Fruit fly (Drosophila melanogaster) whole organism, wandering third instar larva: Measurements from ENCODE around the gene CG7406.

ENCODE experiments used
- Abd-B ChIP-seq: fragments of >200 bp; optimal IDR thresholded peaks from 2 replicates; lab custom pipeline; 2017; ENCODE audit warnings: missing biosample characterization, missing genetic modification characterization
- CG32264 ChIP-seq: fragments of 200-800 bp; sonication (Bioruptor generic); optimal IDR thresholded peaks from 2 replicates; lab custom pipeline; 2016; ENCODE audit warnings: missing biosample characterization, missing genetic modification characterization
- CG9705 ChIP-seq: fragments of 200-800 bp; sonication (Bioruptor generic); optimal IDR thresholded peaks from 2 replicates; lab custom pipeline; 2018; ENCODE audit warnings: missing biosample characterization, mild to moderate bottlenecking, missing genetic modification characterization
- CrebA ChIP-seq: fragments of 200-800 bp; sonication (Bioruptor generic); optimal IDR thresholded peaks from 2 replicates; lab custom pipeline; 2016; ENCODE audit warnings: missing biosample characterization, mild to moderate bottlenecking, missing genetic modification characterization, borderline replicate concordance
- Dfd ChIP-seq: fragments of >200 bp; optimal IDR thresholded peaks from 2 replicates; lab custom pipeline; 2017; ENCODE audit warnings: missing biosample characterization, missing genetic modification characterization
- Dif ChIP-seq: fragments of 200-275, 200-300 bp; sonication (Bioruptor generic); optimal IDR thresholded peaks from 2 replicates; lab custom pipeline; 2018; ENCODE audit warnings: missing biosample characterization, missing genetic modification characterization; ENCODE audit not compliant: partially characterized antibody
- GATAd ChIP-seq: sonication (Bioruptor generic); optimal IDR thresholded peaks from 2 replicates; lab custom pipeline; 2016; ENCODE audit warnings: missing biosample characterization, missing genetic modification characterization
- HLH106 ChIP-seq: fragments of 200-800 bp; optimal IDR thresholded peaks from 3 replicates; lab custom pipeline; 2019; ENCODE audit warnings: missing biosample characterization, mild to moderate bottlenecking, missing genetic modification characterization, moderate library complexity
- Hnf4 ChIP-seq: fragments of 200-800 bp; sonication (Bioruptor generic); optimal IDR thresholded peaks from 2 replicates; lab custom pipeline; 2016; ENCODE audit warnings: missing biosample characterization, mild to moderate bottlenecking, missing genetic modification characterization
- Hr78 ChIP-seq: fragments of >200 bp; optimal IDR thresholded peaks from 2 replicates; lab custom pipeline; 2017; ENCODE audit warnings: missing biosample characterization, missing genetic modification characterization
- Hr83 ChIP-seq: fragments of 200-300 bp; sonication (Bioruptor generic); optimal IDR thresholded peaks from 2 replicates; lab custom pipeline; 2016; ENCODE audit warnings: missing biosample characterization, mild to moderate bottlenecking, missing genetic modification characterization, moderate library complexity; ENCODE audit not compliant: poor library complexity, severe bottlenecking
- Jra ChIP-seq: sonication (Bioruptor generic); optimal IDR thresholded peaks from 2 replicates; lab custom pipeline; 2016; ENCODE audit warnings: missing biosample characterization, missing genetic modification characterization
- Mio ChIP-seq: sonication (Bioruptor generic); optimal IDR thresholded peaks from 2 replicates; lab custom pipeline; 2016; ENCODE audit warnings: missing biosample characterization, missing genetic modification characterization
- Myc ChIP-seq: fragments of >200 bp; optimal IDR thresholded peaks from 2 replicates; lab custom pipeline; 2017
- N ChIP-seq: fragments of >200 bp; optimal IDR thresholded peaks from 2 replicates; lab custom pipeline; 2018; ENCODE audit warnings: missing biosample characterization, missing external identifiers, missing genetic modification characterization
- OdsH ChIP-seq: fragments of 200-800 bp; sonication (Bioruptor generic); optimal IDR thresholded peaks from 2 replicates; lab custom pipeline; 2016; ENCODE audit warnings: missing biosample characterization, mild to moderate bottlenecking, missing genetic modification characterization
- Sp1 ChIP-seq: fragments of 200-800 bp; sonication (Bioruptor generic); optimal IDR thresholded peaks from 3 replicates; lab custom pipeline; 2019; ENCODE audit warnings: missing biosample characterization, mild to moderate bottlenecking, missing genetic modification characterization, moderate library complexity
- br ChIP-seq: fragments of 200-800 bp; sonication (Bioruptor generic); optimal IDR thresholded peaks from 2 replicates; lab custom pipeline; 2016; ENCODE audit warnings: missing biosample characterization, missing genetic modification characterization
- brk ChIP-seq: fragments of 200-800 bp; sonication (Bioruptor generic); optimal IDR thresholded peaks from 2 replicates; lab custom pipeline; 2016; ENCODE audit warnings: missing biosample characterization, mild to moderate bottlenecking, missing genetic modification characterization
- dmrt93B ChIP-seq: fragments of 200-800 bp; sonication (Bioruptor generic); optimal IDR thresholded peaks from 2 replicates; lab custom pipeline; 2018; ENCODE audit warnings: missing biosample characterization, mild to moderate bottlenecking, missing genetic modification characterization
- ey ChIP-seq: fragments of 200-800 bp; sonication (Bioruptor generic); optimal IDR thresholded peaks from 2 replicates; lab custom pipeline; 2016; ENCODE audit warnings: missing biosample characterization, missing genetic modification characterization
- fru ChIP-seq: fragments of 200-800 bp; sonication (Bioruptor generic); optimal IDR thresholded peaks from 3 replicates; lab custom pipeline; 2016; ENCODE audit warnings: missing biosample characterization, mild to moderate bottlenecking, missing genetic modification characterization
- h ChIP-seq: fragments of 200-800 bp; sonication (Bioruptor generic); optimal IDR thresholded peaks from 3 replicates; lab custom pipeline; 2016; ENCODE audit warnings: missing biosample characterization, mild to moderate bottlenecking, missing genetic modification characterization
- jim ChIP-seq: fragments of 175-275, 200-325 bp; sonication (Bioruptor generic); optimal IDR thresholded peaks from 2 replicates; lab custom pipeline; 2016; ENCODE audit warnings: missing biosample characterization, mild to moderate bottlenecking, missing genetic modification characterization
- lola ChIP-seq: fragments of >200 bp; optimal IDR thresholded peaks from 2 replicates; lab custom pipeline; 2017; ENCODE audit warnings: missing biosample characterization, missing genetic modification characterization
- pan ChIP-seq: fragments of >200 bp; optimal IDR thresholded peaks from 2 replicates; lab custom pipeline; 2017
- psq ChIP-seq: fragments of 200-800 bp; sonication (Bioruptor generic); optimal IDR thresholded peaks from 3 replicates; lab custom pipeline; 2017; ENCODE audit warnings: missing biosample characterization, mild to moderate bottlenecking, missing genetic modification characterization, moderate library complexity
- rgr ChIP-seq: fragments of 200-800 bp; sonication (Bioruptor generic); optimal IDR thresholded peaks from 3 replicates; lab custom pipeline; 2016; ENCODE audit warnings: missing biosample characterization, mild to moderate bottlenecking, missing genetic modification characterization
- sage ChIP-seq: fragments of 200-800 bp; sonication (Bioruptor generic); optimal IDR thresholded peaks from 2 replicates; lab custom pipeline; 2016; ENCODE audit warnings: missing biosample characterization, mild to moderate bottlenecking, missing genetic modification characterization
- sv ChIP-seq: fragments of 200-800 bp; sonication (Bioruptor generic); optimal IDR thresholded peaks from 3 replicates; lab custom pipeline; 2016; ENCODE audit warnings: missing biosample characterization, missing genetic modification characterization
- tai ChIP-seq: sonication (Bioruptor generic); optimal IDR thresholded peaks from 2 replicates; lab custom pipeline; 2016; ENCODE audit warnings: missing biosample characterization, missing genetic modification characterization
- usp ChIP-seq: fragments of >200 bp; optimal IDR thresholded peaks from 2 replicates; lab custom pipeline; 2017; ENCODE audit warnings: missing biosample characterization, missing genetic modification characterization
- woc ChIP-seq: sonication (Bioruptor generic); optimal IDR thresholded peaks from 2 replicates; lab custom pipeline; 2016; ENCODE audit warnings: missing biosample characterization, mild to moderate bottlenecking, missing genetic modification characterization

Gene CG7406

dm6 chrX:19077420-19077819 is at the start of gene CG7406:
CG7406 (plus strand) TSS chrX:19077720.
- TF ChIP-seq h (no peak), rgr (GFP tag; lab: Kevin White, UChicago) (no peak), CrebA (GFP tag; lab: Kevin White, UChicago) (no peak), N (GFP tag; lab: Kevin White, UChicago) (no peak), GATAd (GFP tag; lab: Kevin White, UChicago) (no peak)

- no peak for TF ChIP-seq woc (GFP tag; lab: Kevin White, UChicago)
- no peak for TF ChIP-seq lola (GFP tag; lab: Kevin White, UChicago)
- no peak for TF ChIP-seq Mio (GFP tag; lab: Kevin White, UChicago)
- TF ChIP-seq Myc (lab: Kevin White, UChicago): peak; percentile 80
- TF ChIP-seq Hnf4 (GFP tag; lab: Kevin White, UChicago): no peak
Observed at dm6 chrX:19028584-19028983, 48.9 kb upstream of the CG7406 start.

dm6 chrX:19033739-19034138 is 43.8 kb upstream of the CG7406 start:
- TF ChIP-seq sv (no peak), HLH106 (tag; lab: Kevin White, UChicago) (no peak), CrebA (GFP tag; lab: Kevin White, UChicago) (no peak), Dfd (no peak), usp (GFP tag; lab: Kevin White, UChicago) (no peak), Hr83 (GFP tag; lab: Kevin White, UChicago) (no peak), tai (no peak), pan (lab: Kevin White, UChicago) (no peak), N (GFP tag; lab: Kevin White, UChicago) (no peak), sage (no peak), Hnf4 (GFP tag; lab: Kevin White, UChicago) (no peak), jim (GFP tag; lab: Kevin White, UChicago) (no peak), ey (GFP tag; lab: Kevin White, UChicago) (no peak), fru (GFP tag; lab: Kevin White, UChicago) (no peak), br (GFP tag; lab: Kevin White, UChicago) (no peak), Hr78 (GFP tag; lab: Kevin White, UChicago) (no peak), Mio (GFP tag; lab: Kevin White, UChicago) (no peak), Sp1 (GFP tag; lab: Kevin White, UChicago) (no peak)

- TF ChIP-seq Myc (lab: Kevin White, UChicago) (no peak), CG32264 (no peak), Hr78 (GFP tag; lab: Kevin White, UChicago) (no peak), Dif (GFP tag; lab: Kevin White, UChicago) (no peak), psq (GFP tag; lab: Kevin White, UChicago) (no peak), dmrt93B (GFP tag; lab: Kevin White, UChicago) (no peak), CG9705 (GFP tag; lab: Kevin White, UChicago) (no peak), GATAd (GFP tag; lab: Kevin White, UChicago) (no peak)
- TF ChIP-seq, all 38 proteins: peak for 0
Observed at dm6 chrX:19037137-19037536, 40.4 kb upstream of the CG7406 start.

dm6 chrX:19040261-19040660 is 37.3 kb upstream of the CG7406 start:
- TF ChIP-seq jim (GFP tag; lab: Kevin White, UChicago) (no peak), pan (lab: Kevin White, UChicago) (no peak), Hr83 (GFP tag; lab: Kevin White, UChicago) (no peak), brk (GFP tag; lab: Kevin White, UChicago) (no peak), dmrt93B (GFP tag; lab: Kevin White, UChicago) (no peak), rgr (GFP tag; lab: Kevin White, UChicago) (no peak), Abd-B (GFP tag; lab: Kevin White, UChicago) (no peak), sage (no peak), h (no peak), CG9705 (GFP tag; lab: Kevin White, UChicago) (no peak), tai (no peak), Mio (GFP tag; lab: Kevin White, UChicago) (no peak), br (GFP tag; lab: Kevin White, UChicago) (no peak), OdsH (no peak), Dif (GFP tag; lab: Kevin White, UChicago) (no peak), Jra (GFP tag; lab: Kevin White, UChicago) (no peak), psq (GFP tag; lab: Kevin White, UChicago) (no peak)
